Fruit fly (Drosophila melanogaster) whole organism, embryonic: ENCODE data around the gene Hecw.

Source experiments
- B-H1 ChIP-seq: fragments of 200-800 bp; sonication (Bioruptor generic); IDR thresholded peaks from 3 replicates; pipeline ENCODE4 v1.3.6; 2022; ENCODE audit warnings: missing biosample characterization, missing genetic modification characterization
- CG11093 ChIP-seq: fragments of 200-800 bp; sonication (Bioruptor generic); IDR thresholded peaks from 3 replicates; pipeline ENCODE4 v1.3.6; 2022; ENCODE audit warnings: missing biosample characterization, missing genetic modification characterization
- CG12219 ChIP-seq: fragments of 200-800 bp; sonication (Bioruptor generic); optimal IDR thresholded peaks from 3 replicates; lab custom pipeline; 2018; ENCODE audit warnings: missing biosample characterization, mild to moderate bottlenecking, missing genetic modification characterization
- CG12744 ChIP-seq: fragments of 200-800 bp; sonication (Bioruptor generic); optimal IDR thresholded peaks from 2 replicates; lab custom pipeline; 2016; ENCODE audit warnings: missing biosample characterization, missing genetic modification characterization
- CG12769 ChIP-seq: fragments of 200-800 bp; sonication (Bioruptor generic); optimal IDR thresholded peaks from 2 replicates; lab custom pipeline; 2019; ENCODE audit warnings: missing biosample characterization, mild to moderate bottlenecking, missing genetic modification characterization, moderate library complexity
- CG14667 ChIP-seq: fragments of 200-800 bp; sonication (Bioruptor generic); IDR thresholded peaks from 2 replicates; pipeline ENCODE4 v1.3.6; 2022; ENCODE audit warnings: missing biosample characterization, missing genetic modification characterization
- CG15269 ChIP-seq: fragments of 200-800 bp; sonication (Bioruptor generic); optimal IDR thresholded peaks from 2 replicates; lab custom pipeline; 2018; ENCODE audit warnings: missing biosample characterization, mild to moderate bottlenecking, missing genetic modification characterization, moderate library complexity
- CG17359 ChIP-seq: fragments of 200-800 bp; sonication (Bioruptor generic); optimal IDR thresholded peaks from 3 replicates; lab custom pipeline; 2018; ENCODE audit warnings: missing biosample characterization, mild to moderate bottlenecking, missing genetic modification characterization, moderate library complexity
- CG17568 ChIP-seq: fragments of 200-800 bp; sonication (Bioruptor generic); optimal IDR thresholded peaks from 2 replicates; lab custom pipeline; 2018; ENCODE audit warnings: missing biosample characterization, mild to moderate bottlenecking, missing genetic modification characterization, moderate library complexity
- CG30431 ChIP-seq: fragments of 200-800 bp; sonication (Bioruptor generic); optimal IDR thresholded peaks from 2 replicates; lab custom pipeline; 2017; ENCODE audit warnings: missing biosample characterization, missing genetic modification characterization
- CG3065 ChIP-seq: fragments of 200-800 bp; sonication (Bioruptor generic); optimal IDR thresholded peaks from 2 replicates; lab custom pipeline; 2016; ENCODE audit warnings: missing biosample characterization, missing genetic modification characterization
- CG3281 ChIP-seq: fragments of 200-800 bp; sonication (Bioruptor generic); optimal IDR thresholded peaks from 3 replicates; lab custom pipeline; 2017; ENCODE audit warnings: missing biosample characterization, mild to moderate bottlenecking, missing genetic modification characterization
- CG34376 ChIP-seq: fragments of 200-800 bp; sonication (Bioruptor generic); optimal IDR thresholded peaks from 2 replicates; lab custom pipeline; 2018; ENCODE audit warnings: missing biosample characterization, mild to moderate bottlenecking, missing genetic modification characterization
- CG3726 ChIP-seq: fragments of 200-800 bp; sonication (Bioruptor generic); IDR thresholded peaks from 3 replicates; pipeline ENCODE4, ENCODE4 v1.3.6; 2022; ENCODE audit warnings: missing biosample characterization, missing genetic modification characterization
- CG4617 ChIP-seq: fragments of 200-800 bp; sonication (Bioruptor generic); optimal IDR thresholded peaks from 3 replicates; lab custom pipeline; 2016; ENCODE audit warnings: missing biosample characterization, missing genetic modification characterization, borderline replicate concordance
- CG4854 ChIP-seq: fragments of 200-800 bp; sonication (Bioruptor generic); optimal IDR thresholded peaks from 2 replicates; lab custom pipeline; 2016; ENCODE audit warnings: missing biosample characterization, missing genetic modification characterization, inconsistent platforms
- CG5180 ChIP-seq: fragments of 200-800 bp; sonication (Bioruptor generic); optimal IDR thresholded peaks from 3 replicates; lab custom pipeline; 2017; ENCODE audit warnings: missing biosample characterization, missing genetic modification characterization, mild to moderate bottlenecking, moderate library complexity, missing genetic modification reagents
- CG6791 ChIP-seq: fragments of 200-800 bp; sonication (Bioruptor generic); IDR thresholded peaks from 3 replicates; pipeline ENCODE4 v1.3.6; 2022; ENCODE audit warnings: missing biosample characterization, missing genetic modification characterization; ENCODE audit not compliant: partially characterized antibody
- CG7928 ChIP-seq: fragments of 200-800 bp; sonication (Bioruptor generic); optimal IDR thresholded peaks from 2 replicates; lab custom pipeline; 2017; ENCODE audit warnings: missing biosample characterization, mild to moderate bottlenecking, missing genetic modification characterization
- D19A ChIP-seq: fragments of 200-800 bp; optimal IDR thresholded peaks from 3 replicates; lab custom pipeline; 2019; ENCODE audit warnings: missing biosample characterization, mild to moderate bottlenecking, missing genetic modification characterization, moderate library complexity
- D19B ChIP-seq: fragments of 200-800 bp; sonication (Bioruptor generic); optimal IDR thresholded peaks from 2 replicates; lab custom pipeline; 2017; ENCODE audit warnings: missing biosample characterization, mild to moderate bottlenecking, missing genetic modification characterization
- Doc2 ChIP-seq: fragments of 200-800 bp; sonication (Bioruptor generic); IDR thresholded peaks from 2 replicates; pipeline ENCODE4 v1.3.6; 2022; ENCODE audit warnings: missing biosample characterization, missing genetic modification characterization
- Doc3 ChIP-seq: fragments of 200-800 bp; sonication (Bioruptor generic); IDR thresholded peaks from 3 replicates; pipeline ENCODE4 v1.3.6; 2022; ENCODE audit warnings: missing biosample characterization, missing genetic modification characterization; ENCODE audit not compliant: partially characterized antibody
- Fer3 ChIP-seq: fragments of 200-800 bp; sonication (Bioruptor generic); optimal IDR thresholded peaks from 2 replicates; lab custom pipeline; 2018; ENCODE audit warnings: missing biosample characterization, mild to moderate bottlenecking, missing genetic modification characterization, moderate library complexity
- Gsc ChIP-seq: fragments of 200-800 bp; sonication (Bioruptor generic); IDR thresholded peaks from 2 replicates; pipeline ENCODE4 v1.3.6; 2022; ENCODE audit warnings: missing biosample characterization, missing genetic modification characterization
- Gug ChIP-seq: fragments of 200-800 bp; sonication (Bioruptor generic); IDR thresholded peaks from 4 replicates; pipeline ENCODE4 v1.3.6; 2022; ENCODE audit warnings: missing biosample characterization, missing genetic modification characterization
- Hr51 ChIP-seq, 2 experiments: fragments of 200-800 bp; sonication (Bioruptor generic); optimal IDR thresholded peaks; 2 replicates in 1 of 2; 3 replicates in 1 of 2; lab custom pipeline; 2016 to 2018; ENCODE audit warnings: missing biosample characterization in 2 of 2, missing genetic modification characterization in 2 of 2, mild to moderate bottlenecking in 1 of 2, moderate library complexity in 1 of 2
- Mrtf ChIP-seq: fragments of 200-800 bp; sonication (Bioruptor generic); IDR thresholded peaks from 3 replicates; pipeline ENCODE4 v1.3.6; 2022; ENCODE audit warnings: missing biosample characterization, missing genetic modification characterization
- PHDP ChIP-seq: fragments of 200-800 bp; sonication (Bioruptor generic); optimal IDR thresholded peaks from 3 replicates; lab custom pipeline; 2018; ENCODE audit warnings: missing biosample characterization, mild to moderate bottlenecking, missing genetic modification characterization, moderate library complexity
- Side ChIP-seq: fragments of 200-800 bp; sonication (Bioruptor generic); optimal IDR thresholded peaks from 2 replicates; lab custom pipeline; 2016; ENCODE audit warnings: missing biosample characterization, missing genetic modification characterization
- ab ChIP-seq: fragments of 200-800 bp; sonication (Bioruptor generic); optimal IDR thresholded peaks from 2 replicates; lab custom pipeline; 2016; ENCODE audit warnings: missing biosample characterization, missing genetic modification characterization
- ase ChIP-seq: fragments of 200-800 bp; sonication (Bioruptor generic); IDR thresholded peaks from 3 replicates; pipeline ENCODE4 v1.3.6; 2022; ENCODE audit warnings: missing biosample characterization, missing genetic modification characterization
- ash1 ChIP-seq: fragments of 200-800 bp; sonication (Bioruptor generic); optimal IDR thresholded peaks from 2 replicates; lab custom pipeline; 2018; ENCODE audit warnings: missing biosample characterization, mild to moderate bottlenecking, missing genetic modification characterization
- cas ChIP-seq: fragments of 200-800 bp; sonication (Bioruptor generic); IDR thresholded peaks from 2 replicates; pipeline ENCODE4 v1.3.6; 2022; ENCODE audit warnings: missing biosample characterization, missing genetic modification characterization
- chinmo ChIP-seq: fragments of 200-800 bp; sonication (Bioruptor generic); IDR thresholded peaks from 4 replicates; pipeline ENCODE4 v1.3.6; 2022; ENCODE audit warnings: missing biosample characterization, missing genetic modification characterization; ENCODE audit not compliant: partially characterized antibody
- dm ChIP-seq: fragments of 200-800 bp; sonication (Bioruptor generic); optimal IDR thresholded peaks from 3 replicates; lab custom pipeline; 2016; ENCODE audit warnings: missing biosample characterization, missing genetic modification characterization
- fd64A ChIP-seq: fragments of 200-800 bp; sonication (Bioruptor generic); optimal IDR thresholded peaks from 3 replicates; lab custom pipeline; 2018; ENCODE audit warnings: missing biosample characterization, mild to moderate bottlenecking, missing genetic modification characterization
- gem ChIP-seq: fragments of 200-800 bp; sonication (Bioruptor generic); optimal IDR thresholded peaks from 2 replicates; lab custom pipeline; 2019; ENCODE audit warnings: missing biosample characterization, mild to moderate bottlenecking, missing genetic modification characterization, moderate library complexity
- grau ChIP-seq: fragments of 200-800 bp; optimal IDR thresholded peaks from 3 replicates; lab custom pipeline; 2019; ENCODE audit warnings: missing biosample characterization, mild to moderate bottlenecking, missing genetic modification characterization, moderate library complexity
- gsb ChIP-seq: fragments of 200-800 bp; sonication (Bioruptor generic); IDR thresholded peaks from 2 replicates; pipeline ENCODE4 v1.3.6; 2022; ENCODE audit warnings: missing biosample characterization, missing genetic modification characterization
- mam ChIP-seq: fragments of 200-800 bp; sonication (Bioruptor generic); optimal IDR thresholded peaks from 3 replicates; lab custom pipeline; 2016; ENCODE audit warnings: missing biosample characterization, missing genetic modification characterization
- pan ChIP-seq, 4 experiments: fragments of >200 bp in 3 of 4; fragments of 200-800 bp in 1 of 4; sonication (Bioruptor generic) in 1 of 4; optimal IDR thresholded peaks in 3 of 4; IDR thresholded peaks in 1 of 4; 2 replicates each; pipeline versions ENCODE4 v1.3.6 to Lab custom; 2017 to 2022; ENCODE audit warnings: missing biosample characterization in 2 of 4, missing genetic modification characterization in 2 of 4, mixed read lengths in 1 of 4
- slp2 ChIP-seq: fragments of 200-800 bp; sonication (Bioruptor generic); optimal IDR thresholded peaks from 2 replicates; lab custom pipeline; 2016; ENCODE audit warnings: missing biosample characterization, missing genetic modification characterization
- vnd ChIP-seq: fragments of 200-800 bp; sonication (Bioruptor generic); IDR thresholded peaks from 3 replicates; pipeline ENCODE4 v1.3.6; 2022; ENCODE audit warnings: missing biosample characterization, missing genetic modification characterization; ENCODE audit not compliant: partially characterized antibody
- wek ChIP-seq: fragments of 200-800 bp; sonication (Bioruptor generic); optimal IDR thresholded peaks from 3 replicates; lab custom pipeline; 2018; ENCODE audit warnings: missing biosample characterization, mild to moderate bottlenecking, missing genetic modification characterization, moderate library complexity
- zen ChIP-seq: fragments of 200-800 bp; sonication (Bioruptor generic); optimal IDR thresholded peaks from 3 replicates; lab custom pipeline; 2018; ENCODE audit warnings: missing biosample characterization, mild to moderate bottlenecking, missing genetic modification characterization, moderate library complexity
- zf30C ChIP-seq: fragments of 200-800 bp; sonication (Bioruptor generic); optimal IDR thresholded peaks from 3 replicates; lab custom pipeline; 2018; ENCODE audit warnings: missing biosample characterization, mild to moderate bottlenecking, missing genetic modification characterization

The Hecw gene

DNA sequence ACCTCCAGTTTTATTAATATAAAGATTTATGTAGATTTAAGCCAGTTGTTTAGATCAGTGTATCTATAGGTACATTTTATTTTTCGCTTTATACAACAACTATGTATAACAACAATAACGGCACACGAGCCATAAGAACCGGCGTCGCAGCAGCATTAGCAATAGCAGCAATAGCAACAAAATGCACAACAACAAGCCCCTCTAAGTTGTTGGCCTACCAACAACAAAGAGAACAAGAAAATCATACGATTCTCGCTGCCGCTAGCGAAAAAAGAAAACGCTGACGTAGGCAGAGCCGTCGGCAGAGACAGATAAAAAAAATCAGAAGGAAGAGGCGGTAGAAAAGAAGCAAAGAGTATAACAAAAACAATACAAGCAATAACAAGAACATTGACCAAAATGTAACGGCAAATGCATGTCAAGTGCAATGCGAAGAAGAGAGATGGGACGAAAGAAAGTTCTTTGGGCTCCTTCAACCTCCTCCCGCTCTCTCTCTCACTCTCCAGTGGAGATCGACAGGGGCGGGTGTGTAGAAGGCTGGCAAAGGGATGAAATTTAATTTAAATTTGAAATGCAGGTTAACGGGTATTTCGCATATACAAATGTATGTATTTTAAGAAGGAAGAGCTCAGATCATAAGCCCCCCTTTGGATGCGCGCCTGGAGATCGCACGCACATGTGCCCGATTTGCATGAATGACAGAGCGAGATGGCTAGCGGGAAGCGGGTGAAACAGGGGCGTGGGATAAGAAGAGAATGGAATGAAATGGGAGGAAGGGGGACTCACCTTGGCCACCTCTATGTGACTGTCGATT, 29.8 kb upstream of the Hecw start (continued):
- peak; percentile 90; the same call in 2 of the 4 replicates for TF ChIP-seq chinmo
- peak; percentile 98 for TF ChIP-seq CG11093 (GFP tag; lab: Robert Waterston, UW)
- TF ChIP-seq CG4854 = peak; percentile 96
- TF ChIP-seq CG3281 = peak; percentile 94
- TF ChIP-seq CG30431 = peak; percentile 99
- peak; percentile 97 for TF ChIP-seq grau
- TF ChIP-seq CG7928 (GFP tag; lab: Kevin White, UChicago) = peak; percentile 77
- TF ChIP-seq Gug = peak; percentile 99
- peak; percentile 98 for TF ChIP-seq CG4617 (GFP tag; lab: Kevin White, UChicago)
- peak; percentile 97 for TF ChIP-seq CG12219
- peak; percentile 99 for TF ChIP-seq CG12769
- no peak for TF ChIP-seq zf30C (GFP tag; lab: Kevin White, UChicago)
- TF ChIP-seq Mrtf = peak; percentile 98
- peak; percentile 89 for TF ChIP-seq ash1 (GFP tag; lab: Kevin White, UChicago)
- TF ChIP-seq CG17359 (tag; lab: Kevin White, UChicago) = peak; percentile 99
- TF ChIP-seq CG3726 (GFP tag; lab: Robert Waterston, UW) = peak; percentile 98
- TF ChIP-seq mam = peak; percentile 99
- peak; percentile 95 for TF ChIP-seq D19A (tag; lab: Kevin White, UChicago)
- TF ChIP-seq CG34376 (GFP tag; lab: Kevin White, UChicago) = peak; percentile 76
- TF ChIP-seq CG12744 (GFP tag; lab: Kevin White, UChicago) = peak; percentile 95
- TF ChIP-seq Fer3 = peak; percentile 97
- TF ChIP-seq Doc2 = peak; percentile 89
- TF ChIP-seq CG5180 (GFP tag; lab: Kevin White, UChicago) = peak; percentile 90
- TF ChIP-seq PHDP = peak; percentile 97
- no peak for TF ChIP-seq CG6791
- no peak for TF ChIP-seq Doc3
- no peak for TF ChIP-seq vnd
- TF ChIP-seq wek = peak; percentile 88
- peak; percentile 96 for TF ChIP-seq ab (GFP tag; lab: Kevin White, UChicago)
- TF ChIP-seq fd64A (GFP tag; lab: Kevin White, UChicago) = peak; percentile 97
- peak; percentile 96 for TF ChIP-seq gsb (GFP tag; lab: Robert Waterston, UW)
- peak; percentile 97 for TF ChIP-seq B-H1
- TF ChIP-seq CG3065 (GFP tag; lab: Kevin White, UChicago) = peak; percentile 97
- no peak for TF ChIP-seq pan (optimal IDR thresholded peaks at IDR 0.05; lab: Kevin White, UChicago)
- TF ChIP-seq pan (GFP tag; optimal IDR thresholded peaks at IDR 0.05 in 1 of 2, IDR thresholded peaks at IDR 0.05 in 1 of 2) = peak in 1 of 2 experiments; percentile 98
- TF ChIP-seq CG15269 = peak; percentile 97
- TF ChIP-seq Side (GFP tag; lab: Kevin White, UChicago) = peak; percentile 98
- TF ChIP-seq Hr51 (GFP tag; optimal IDR thresholded peaks at IDR 0.05; lab: Kevin White, UChicago) = peak; percentile 95 to 98
- peak; percentile 98 for TF ChIP-seq ase (GFP tag; lab: Robert Waterston, UW)
- peak; percentile 98 for TF ChIP-seq slp2
- peak; percentile 99 for TF ChIP-seq gem
- peak; percentile 98 for TF ChIP-seq Gsc (GFP tag; lab: Robert Waterston, UW)
- peak; percentile 92 for TF ChIP-seq D19B (GFP tag; lab: Kevin White, UChicago)
- peak; percentile 99 for TF ChIP-seq CG14667 (GFP tag; lab: Robert Waterston, UW)
- peak; percentile 98 for TF ChIP-seq dm (GFP tag; lab: Kevin White, UChicago)
- TF ChIP-seq cas (GFP tag; lab: Robert Waterston, UW) = peak; percentile 95
- TF ChIP-seq CG17568 = peak; percentile 94
- peak; percentile 96 for TF ChIP-seq zen (tag; lab: Kevin White, UChicago)
